Worm (Caenorhabditis elegans): ENCODE data around the gene C08F8.15.

- no peak for TF ChIP-seq ztf-11 (tag; optimal IDR thresholded peaks at IDR 0.05)
- no peak for TF ChIP-seq ces-1 (GFP tag; optimal IDR thresholded peaks at IDR 0.05)
- no peak for TF ChIP-seq elt-1 (tag; optimal IDR thresholded peaks at IDR 0.05; ENCODE audit: borderline replicate concordance, insufficient read depth)
- TF ChIP-seq lsy-2 (tag; optimal IDR thresholded peaks at IDR 0.05) = no peak
- TF ChIP-seq nhr-237 (tag; optimal IDR thresholded peaks at IDR 0.05) = no peak
Observed at ce11 chrIV:11109771-11110170, 50.8 kb downstream of the C08F8.15 start, which contains the start of gene pigk-1.
